Fruit fly (Drosophila melanogaster) whole organism, embryonic: ENCODE data around the gene Hex-t2.

Experiments
- ATbp ChIP-seq: fragments of 200-800 bp; sonication (Bioruptor generic); optimal IDR thresholded peaks from 2 replicates; lab custom pipeline; 2017; ENCODE audit warnings: missing biosample characterization, mild to moderate bottlenecking, missing genetic modification characterization, missing genetic modification reagents
- Atf3 ChIP-seq: fragments of 200-800 bp; sonication (Bioruptor generic); optimal IDR thresholded peaks from 3 replicates; lab custom pipeline; 2016; ENCODE audit warnings: missing biosample characterization, missing genetic modification characterization
- BEAF-32 ChIP-seq: fragments of 200-800 bp; sonication (Bioruptor generic); optimal IDR thresholded peaks from 3 replicates; lab custom pipeline; 2017; ENCODE audit warnings: missing biosample characterization, missing genetic modification characterization, mild to moderate bottlenecking, moderate library complexity, missing genetic modification reagents
- CG11247 ChIP-seq: fragments of 200-800 bp; sonication (Bioruptor generic); IDR thresholded peaks from 2 replicates; pipeline ENCODE4 v1.3.6; 2022; ENCODE audit warnings: missing biosample characterization, missing genetic modification characterization
- CG1233 ChIP-seq: fragments of 200-800 bp; sonication (Bioruptor generic); optimal IDR thresholded peaks from 4 replicates; lab custom pipeline; 2018; ENCODE audit warnings: missing biosample characterization, mild to moderate bottlenecking, missing genetic modification characterization
- CG13775 ChIP-seq: fragments of 200-800 bp; sonication (Bioruptor generic); optimal IDR thresholded peaks from 3 replicates; lab custom pipeline; 2017; ENCODE audit warnings: missing biosample characterization, mild to moderate bottlenecking, missing genetic modification characterization
- CG13894 ChIP-seq: fragments of 200-800 bp; sonication (Bioruptor generic); optimal IDR thresholded peaks from 3 replicates; lab custom pipeline; 2018; ENCODE audit warnings: missing biosample characterization, mild to moderate bottlenecking, missing genetic modification characterization, moderate library complexity
- CG15269 ChIP-seq: fragments of 200-800 bp; sonication (Bioruptor generic); optimal IDR thresholded peaks from 2 replicates; lab custom pipeline; 2018; ENCODE audit warnings: missing biosample characterization, mild to moderate bottlenecking, missing genetic modification characterization, moderate library complexity
- CG1647 ChIP-seq: fragments of 200-800 bp; sonication (Bioruptor generic); optimal IDR thresholded peaks from 3 replicates; lab custom pipeline; 2016; ENCODE audit warnings: missing biosample characterization, missing genetic modification characterization
- CG3163 ChIP-seq: fragments of 200-800 bp; sonication (Bioruptor generic); optimal IDR thresholded peaks from 3 replicates; lab custom pipeline; 2016; ENCODE audit warnings: missing biosample characterization, missing genetic modification characterization
- CG34422 ChIP-seq: fragments of 200-800 bp; sonication (Bioruptor generic); IDR thresholded peaks from 3 replicates; pipeline ENCODE4 v1.3.6; 2022; ENCODE audit warnings: missing biosample characterization, missing genetic modification characterization
- CG6689 ChIP-seq: fragments of 200-800 bp; sonication (Bioruptor generic); IDR thresholded peaks from 2 replicates; pipeline ENCODE4 v1.3.6; 2022; ENCODE audit warnings: missing biosample characterization, missing genetic modification characterization
- CG7556 ChIP-seq: fragments of 200-800 bp; sonication (Bioruptor generic); optimal IDR thresholded peaks from 2 replicates; lab custom pipeline; 2017; ENCODE audit warnings: missing biosample characterization, mild to moderate bottlenecking, missing genetic modification characterization
- CG9727 ChIP-seq: fragments of 200-800 bp; sonication (Bioruptor generic); optimal IDR thresholded peaks from 3 replicates; lab custom pipeline; 2017; ENCODE audit warnings: missing biosample characterization, mild to moderate bottlenecking, missing genetic modification characterization
- CoRest ChIP-seq: fragments of 200-800 bp; sonication (Bioruptor generic); optimal IDR thresholded peaks from 3 replicates; lab custom pipeline; 2018; ENCODE audit warnings: missing biosample characterization, mild to moderate bottlenecking, missing genetic modification characterization, moderate library complexity
- Dll ChIP-seq: fragments of 200-800 bp; sonication (Bioruptor generic); IDR thresholded peaks from 4 replicates; pipeline ENCODE4 v1.3.6; 2022; ENCODE audit warnings: missing biosample characterization, missing genetic modification characterization; ENCODE audit not compliant: partially characterized antibody
- E2f1 ChIP-seq: fragments of 200-800 bp; sonication (Bioruptor generic); IDR thresholded peaks from 2 replicates; pipeline ENCODE4 v1.3.6; 2022; ENCODE audit warnings: missing biosample characterization, missing genetic modification characterization
- H15 ChIP-seq: fragments of 200-800 bp; sonication (Bioruptor generic); IDR thresholded peaks from 3 replicates; pipeline ENCODE4 v1.3.6; 2022; ENCODE audit warnings: missing biosample characterization, missing genetic modification characterization
- HLH54F ChIP-seq: fragments of 200-800 bp; sonication (Bioruptor generic); optimal IDR thresholded peaks from 3 replicates; lab custom pipeline; 2016; ENCODE audit warnings: missing biosample characterization, missing genetic modification characterization
- Hand ChIP-seq: fragments of 200-800 bp; sonication (Bioruptor generic); optimal IDR thresholded peaks from 2 replicates; lab custom pipeline; 2017; ENCODE audit warnings: mild to moderate bottlenecking, missing biosample characterization, missing genetic modification reagents, missing genetic modification characterization
- Hmr ChIP-seq: fragments of 200-800 bp; sonication (Bioruptor generic); optimal IDR thresholded peaks from 3 replicates; lab custom pipeline; 2017; ENCODE audit warnings: mild to moderate bottlenecking, missing biosample characterization, missing genetic modification reagents, missing genetic modification characterization
- Hr39 ChIP-seq: fragments of >200 bp; optimal IDR thresholded peaks from 2 replicates; lab custom pipeline; 2017
- Lim3 ChIP-seq: fragments of 200-800 bp; sonication (Bioruptor generic); IDR thresholded peaks from 2 replicates; pipeline ENCODE4 v1.3.6; 2022; ENCODE audit warnings: missing biosample characterization, missing genetic modification characterization
- Nf-YB ChIP-seq: fragments of 200-800 bp; sonication (Bioruptor generic); optimal IDR thresholded peaks from 3 replicates; lab custom pipeline; 2019; ENCODE audit warnings: missing biosample characterization, mild to moderate bottlenecking, missing genetic modification characterization, moderate library complexity
- Side ChIP-seq: fragments of 200-800 bp; sonication (Bioruptor generic); optimal IDR thresholded peaks from 2 replicates; lab custom pipeline; 2016; ENCODE audit warnings: missing biosample characterization, missing genetic modification characterization
- Sin3A ChIP-seq: fragments of >200 bp; optimal IDR thresholded peaks from 2 replicates; lab custom pipeline; 2018
- Trl ChIP-seq, 3 experiments: fragments of >200 bp in 2 of 3; fragments of 200-800 bp in 1 of 3; sonication (Bioruptor generic) in 1 of 3; optimal IDR thresholded peaks; 2 replicates in 1 of 3; 3 replicates in 2 of 3; lab custom pipeline; 2016 to 2017; ENCODE audit warnings: missing biosample characterization in 1 of 3, missing genetic modification characterization in 1 of 3
- ab ChIP-seq: fragments of 200-800 bp; sonication (Bioruptor generic); optimal IDR thresholded peaks from 2 replicates; lab custom pipeline; 2016; ENCODE audit warnings: missing biosample characterization, missing genetic modification characterization
- ase ChIP-seq: fragments of 200-800 bp; sonication (Bioruptor generic); IDR thresholded peaks from 3 replicates; pipeline ENCODE4 v1.3.6; 2022; ENCODE audit warnings: missing biosample characterization, missing genetic modification characterization
- cad ChIP-seq: fragments of >200 bp; optimal IDR thresholded peaks from 2 replicates; lab custom pipeline; 2017; ENCODE audit warnings: missing biosample characterization, missing genetic modification characterization
- ci ChIP-seq: fragments of 200-800 bp; sonication (Bioruptor generic); IDR thresholded peaks from 3 replicates; pipeline ENCODE4 v1.3.6; 2022; ENCODE audit warnings: missing biosample characterization, missing genetic modification characterization
- ewg ChIP-seq: fragments of 200-800 bp; sonication (Bioruptor generic); optimal IDR thresholded peaks from 3 replicates; lab custom pipeline; 2017; ENCODE audit warnings: mild to moderate bottlenecking, missing biosample characterization, missing genetic modification reagents, missing genetic modification characterization
- fd96Cb ChIP-seq: fragments of 200-800 bp; sonication (Bioruptor generic); optimal IDR thresholded peaks from 2 replicates; lab custom pipeline; 2018; ENCODE audit warnings: missing biosample characterization, mild to moderate bottlenecking, missing genetic modification characterization, moderate library complexity
- fru ChIP-seq: fragments of >200 bp; optimal IDR thresholded peaks from 2 replicates; lab custom pipeline; 2017
- ftz-f1 ChIP-seq: fragments of 200-800 bp; sonication (Bioruptor generic); optimal IDR thresholded peaks from 2 replicates; lab custom pipeline; 2016; ENCODE audit warnings: missing biosample characterization, missing genetic modification characterization
- gfzf ChIP-seq: fragments of 200-800 bp; sonication (Bioruptor generic); optimal IDR thresholded peaks from 2 replicates; lab custom pipeline; 2016; ENCODE audit warnings: missing biosample characterization, mild to moderate bottlenecking, missing genetic modification characterization, moderate library complexity
- ham ChIP-seq: fragments of 200-800 bp; sonication (Bioruptor generic); IDR thresholded peaks from 2 replicates; pipeline ENCODE4 v1.3.6; 2022; ENCODE audit warnings: missing biosample characterization, missing genetic modification characterization
- kah ChIP-seq: fragments of 200-800 bp; sonication (Bioruptor generic); optimal IDR thresholded peaks from 2 replicates; lab custom pipeline; 2018; ENCODE audit warnings: missing biosample characterization, mild to moderate bottlenecking, missing genetic modification characterization
- luna ChIP-seq: fragments of 200-800 bp; sonication (Bioruptor generic); optimal IDR thresholded peaks from 2 replicates; lab custom pipeline; 2016; ENCODE audit warnings: missing biosample characterization, missing genetic modification characterization
- mam ChIP-seq: fragments of 200-800 bp; sonication (Bioruptor generic); optimal IDR thresholded peaks from 3 replicates; lab custom pipeline; 2016; ENCODE audit warnings: missing biosample characterization, missing genetic modification characterization
- onecut ChIP-seq: fragments of 200-800 bp; sonication (Bioruptor generic); IDR thresholded peaks from 2 replicates; pipeline ENCODE4 v1.3.6; 2022; ENCODE audit warnings: missing biosample characterization, missing genetic modification characterization
- otp ChIP-seq: fragments of 200-800 bp; sonication (Bioruptor generic); IDR thresholded peaks from 3 replicates; pipeline ENCODE4, ENCODE4 v1.3.6; 2022; ENCODE audit warnings: missing biosample characterization, missing genetic modification characterization
- pros ChIP-seq: fragments of 200-800 bp; sonication (Bioruptor generic); optimal IDR thresholded peaks from 3 replicates; lab custom pipeline; 2019; ENCODE audit warnings: missing biosample characterization, mild to moderate bottlenecking, missing genetic modification characterization, moderate library complexity
- rib ChIP-seq: fragments of 200-800 bp; sonication (Bioruptor generic); IDR thresholded peaks from 2 replicates; pipeline ENCODE4 v1.3.6; 2022; ENCODE audit warnings: missing biosample characterization, missing genetic modification characterization
- salm ChIP-seq: fragments of 200-800 bp; sonication (Bioruptor generic); optimal IDR thresholded peaks from 2 replicates; lab custom pipeline; 2018; ENCODE audit warnings: missing biosample characterization, mild to moderate bottlenecking, missing genetic modification characterization
- scrt ChIP-seq: fragments of 200-800 bp; sonication (Bioruptor generic); optimal IDR thresholded peaks from 2 replicates; lab custom pipeline; 2018; ENCODE audit warnings: missing biosample characterization, mild to moderate bottlenecking, missing genetic modification characterization, moderate library complexity
- sens-2 ChIP-seq: fragments of 200-800 bp; sonication (Bioruptor generic); IDR thresholded peaks from 2 replicates; pipeline ENCODE4 v1.3.6; 2022; ENCODE audit warnings: missing biosample characterization, missing genetic modification characterization
- so ChIP-seq: fragments of 200-800 bp; sonication (Bioruptor generic); IDR thresholded peaks from 3 replicates; pipeline ENCODE4 v1.3.6; 2022; ENCODE audit warnings: missing biosample characterization, missing genetic modification characterization
- sob ChIP-seq: fragments of 200-800 bp; sonication (Bioruptor generic); IDR thresholded peaks from 2 replicates; pipeline ENCODE4 v1.3.6; 2022; ENCODE audit warnings: missing biosample characterization, missing genetic modification characterization
- tgo ChIP-seq: fragments of 200-800 bp; sonication (Bioruptor generic); IDR thresholded peaks from 3 replicates; pipeline ENCODE4 v1.3.6; 2022; ENCODE audit warnings: missing biosample characterization, missing genetic modification characterization
- unpg ChIP-seq: fragments of 200-800 bp; sonication (Bioruptor generic); optimal IDR thresholded peaks from 3 replicates; lab custom pipeline; 2018; ENCODE audit warnings: missing biosample characterization, mild to moderate bottlenecking, missing genetic modification characterization, moderate library complexity
- yki ChIP-seq: fragments of >200 bp; optimal IDR thresholded peaks from 3 replicates; lab custom pipeline; 2018

The Hex-t2 gene

DNA sequence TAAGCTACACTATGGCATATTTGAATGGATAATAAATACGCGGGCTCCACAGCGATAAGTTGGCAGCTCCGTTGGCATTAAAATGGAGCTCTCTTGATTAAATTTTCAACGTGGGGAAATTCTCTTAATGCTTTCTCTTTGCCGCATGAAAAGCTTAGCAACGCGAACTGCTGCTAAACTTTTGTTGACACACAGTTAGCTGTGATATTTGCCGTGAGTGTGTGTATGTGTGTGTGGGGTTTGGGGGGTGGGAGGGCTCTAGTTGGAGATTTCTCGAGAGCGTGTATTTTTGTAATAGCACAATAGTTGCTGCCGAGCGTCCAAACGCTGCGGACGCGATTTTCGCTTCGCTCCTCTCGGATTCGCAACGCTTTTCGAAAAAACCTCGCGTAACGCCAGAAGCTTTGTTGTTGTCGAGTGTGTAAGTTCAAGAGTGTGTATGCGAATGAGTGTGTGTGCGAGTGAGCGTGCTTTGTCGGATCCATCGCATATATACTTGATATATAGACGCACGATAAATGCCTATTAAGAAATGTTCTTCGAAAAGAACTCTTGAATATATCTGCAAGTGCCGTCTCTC lies 10.8 kb downstream of the Hex-t2 start, which contains the start of gene CG5455 (continued):
- TF ChIP-seq ewg: no peak
- TF ChIP-seq Nf-YB (GFP tag; lab: Kevin White, UChicago): no peak
- TF ChIP-seq ab: no peak
- TF ChIP-seq onecut: peak; percentile 30; the same call in 1 of the 2 replicates
- TF ChIP-seq Atf3 (GFP tag; lab: Kevin White, UChicago): no peak
- peak; percentile 38 for TF ChIP-seq luna (GFP tag; lab: Kevin White, UChicago)
- peak; percentile 61 for TF ChIP-seq ATbp (GFP tag; lab: Kevin White, UChicago)
- peak; percentile 45; the same call in 1 of the 2 replicates for TF ChIP-seq sens-2 (GFP tag; lab: Robert Waterston, UW)
- no peak for TF ChIP-seq ase
- no peak for TF ChIP-seq cad (GFP tag; lab: Kevin White, UChicago)
- no peak for TF ChIP-seq Dll (GFP tag; lab: Robert Waterston, UW)
- TF ChIP-seq otp: peak; percentile 58; the same call in 1 of the 3 replicates
- peak; percentile 100 for TF ChIP-seq CG3163 (GFP tag; lab: Kevin White, UChicago)
- TF ChIP-seq kah: no peak
- TF ChIP-seq gfzf (GFP tag; lab: Kevin White, UChicago): no peak
- TF ChIP-seq Lim3: no peak
- TF ChIP-seq ham: 0 out of 2 replicates have a peak, but pooled peaks have one; percentile 19
- no peak for TF ChIP-seq H15 (GFP tag; lab: Robert Waterston, UW)
- peak; percentile 39 for TF ChIP-seq unpg (GFP tag; lab: Kevin White, UChicago)
- TF ChIP-seq so (GFP tag; lab: Robert Waterston, UW): peak; percentile 88
- TF ChIP-seq Hr39 (lab: Kevin White, UChicago): no peak
- TF ChIP-seq tgo (GFP tag; lab: Robert Waterston, UW): no peak; the same call in 2 of the 3 replicates
- TF ChIP-seq fd96Cb (tag; lab: Kevin White, UChicago): no peak
- no peak for TF ChIP-seq CoRest (tag; lab: Kevin White, UChicago)
- TF ChIP-seq CG15269 (tag; lab: Kevin White, UChicago): peak; percentile 64
- TF ChIP-seq CG11247: no peak
- peak; percentile 50 for TF ChIP-seq CG1233 (GFP tag; lab: Kevin White, UChicago)
- no peak for TF ChIP-seq BEAF-32 (GFP tag; lab: Kevin White, UChicago)
- peak; percentile 35 for TF ChIP-seq Hand
- no peak for TF ChIP-seq CG1647 (GFP tag; lab: Kevin White, UChicago)
- no peak for TF ChIP-seq HLH54F
- TF ChIP-seq CG6689: no peak
- TF ChIP-seq yki (lab: Kevin White, UChicago): no peak
- peak; percentile 88 for TF ChIP-seq sob (GFP tag; lab: Robert Waterston, UW)
- peak; percentile 65 for TF ChIP-seq scrt (GFP tag; lab: Kevin White, UChicago)
- TF ChIP-seq CG13894: peak; percentile 89
- no peak for TF ChIP-seq CG13775 (GFP tag; lab: Kevin White, UChicago)
- TF ChIP-seq CG9727: peak; percentile 29
- TF ChIP-seq E2f1 (GFP tag; lab: Robert Waterston, UW): no peak
- TF ChIP-seq Hmr: peak; percentile 78
- TF ChIP-seq CG34422 (GFP tag; lab: Robert Waterston, UW): peak; percentile 54; the same call in 1 of the 3 replicates
- TF ChIP-seq pros: no peak
- TF ChIP-seq Sin3A: no peak
- peak; percentile 76 to 90 for TF ChIP-seq Trl (optimal IDR thresholded peaks at IDR 0.05; lab: Kevin White, UChicago)
- peak; percentile 17 for TF ChIP-seq Trl (GFP tag; optimal IDR thresholded peaks at IDR 0.05; lab: Kevin White, UChicago)
- TF ChIP-seq CG7556 (GFP tag; lab: Kevin White, UChicago): no peak
- TF ChIP-seq rib: peak; percentile 83; the same call in 1 of the 2 replicates
- TF ChIP-seq Side (GFP tag; lab: Kevin White, UChicago): peak; percentile 18
- TF ChIP-seq ci (GFP tag; lab: Robert Waterston, UW): peak; percentile 87
- TF ChIP-seq mam (GFP tag; lab: Kevin White, UChicago): no peak
- TF ChIP-seq salm (tag; lab: Kevin White, UChicago): no peak
- no peak for TF ChIP-seq fru (lab: Kevin White, UChicago)
- TF ChIP-seq ftz-f1 (GFP tag; lab: Kevin White, UChicago): peak; percentile 81
